Worm (Caenorhabditis elegans) whole organism, L1 larva: ENCODE results near the gene T05A10.6.

ENCODE experiments used
- C04F5.9 ChIP-seq: sonication (generic microtip); optimal IDR thresholded peaks from 2 replicates; lab custom pipeline; 2016; ENCODE audit warnings: missing genetic modification characterization, missing compliant biosample characterization
- C16A3.4 ChIP-seq: fragments of 150-350 bp; optimal IDR thresholded peaks from 2 replicates; lab custom pipeline; 2014; ENCODE audit warnings: missing biosample characterization, missing genetic modification characterization
- Y116A8C.19 ChIP-seq: sonication (generic microtip); optimal IDR thresholded peaks from 2 replicates; lab custom pipeline; 2016; ENCODE audit warnings: missing compliant biosample characterization, missing genetic modification characterization, borderline replicate concordance
- alr-1 ChIP-seq: fragments of 200-800 bp; sonication (Bioruptor generic); optimal IDR thresholded peaks from 2 replicates; lab custom pipeline; 2018; ENCODE audit warnings: borderline replicate concordance, mild to moderate bottlenecking, missing genetic modification characterization, missing compliant biosample characterization
- ceh-63 ChIP-seq: fragments of 200-800 bp; sonication (Bioruptor generic); optimal IDR thresholded peaks from 2 replicates; lab custom pipeline; 2018; ENCODE audit warnings: mild to moderate bottlenecking, missing genetic modification characterization, missing compliant biosample characterization
- dsc-1 ChIP-seq: sonication (generic microtip); optimal IDR thresholded peaks from 2 replicates; lab custom pipeline; 2016; ENCODE audit warnings: mild to moderate bottlenecking, missing genetic modification characterization, missing compliant biosample characterization
- efl-1 ChIP-seq, 4 experiments: fragments of 150-350 bp; optimal IDR thresholded peaks in 3 of 4; peaks in 1 of 4; 1 replicate in 1 of 4; 2 replicates in 3 of 4; lab custom pipeline; 2014; ENCODE audit warnings: missing biosample characterization in 2 of 4, missing genetic modification characterization in 2 of 4, missing genetic modification reagents in 2 of 4
- egl-13 ChIP-seq: sonication (generic microtip); optimal IDR thresholded peaks from 2 replicates; lab custom pipeline; 2016; ENCODE audit warnings: missing genotype, missing genetic modification reagents, missing genetic modification characterization, missing compliant biosample characterization
- egl-27 ChIP-seq, 2 experiments: fragments of 150-350 bp in 1 of 2; sonication (generic microtip); optimal IDR thresholded peaks; 3 replicates each; lab custom pipeline; 2017 to 2018; ENCODE audit warnings: missing biosample characterization in 2 of 2, missing genetic modification characterization in 2 of 2, missing genetic modification reagents in 2 of 2
- elt-2 ChIP-seq: sonication (generic microtip); optimal IDR thresholded peaks from 2 replicates; lab custom pipeline; 2016; ENCODE audit warnings: missing genetic modification characterization, mild to moderate bottlenecking, inconsistent platforms, missing compliant biosample characterization, missing genetic modification reagents
- elt-3 ChIP-seq, 6 experiments: fragments of 150-350 bp in 1 of 6; sonication (generic microtip); optimal IDR thresholded peaks; 2 replicates each; lab custom pipeline; 2017 to 2018; ENCODE audit warnings: missing biosample characterization in 6 of 6, missing genetic modification characterization in 6 of 6, inconsistent platforms in 1 of 6
- fkh-10 ChIP-seq: sonication (generic microtip); optimal IDR thresholded peaks from 2 replicates; lab custom pipeline; 2017; ENCODE audit warnings: missing biosample characterization, missing genetic modification reagents, missing genetic modification characterization
- fkh-4 ChIP-seq: sonication (generic microtip); optimal IDR thresholded peaks from 2 replicates; lab custom pipeline; 2016; ENCODE audit warnings: missing compliant biosample characterization, missing genetic modification characterization, borderline replicate concordance
- fkh-8 ChIP-seq: sonication (generic microtip); optimal IDR thresholded peaks from 2 replicates; lab custom pipeline; 2016; ENCODE audit warnings: mild to moderate bottlenecking, missing genetic modification characterization, missing compliant biosample characterization
- fos-1 ChIP-seq: fragments of 150-350 bp; optimal IDR thresholded peaks from 2 replicates; lab custom pipeline; 2014; ENCODE audit warnings: missing biosample characterization, missing genetic modification characterization
- hpl-2 ChIP-seq: fragments of 150-350 bp; optimal IDR thresholded peaks from 2 replicates; lab custom pipeline; 2014; ENCODE audit warnings: missing biosample characterization, missing genetic modification reagents, missing genetic modification characterization
- lin-14 ChIP-seq: fragments of 200-800 bp; sonication (Bioruptor generic); optimal IDR thresholded peaks from 2 replicates; lab custom pipeline; 2018; ENCODE audit warnings: mild to moderate bottlenecking, missing genetic modification characterization, moderate library complexity, missing compliant biosample characterization
- lin-39 ChIP-seq: fragments of 150-350 bp; optimal IDR thresholded peaks from 2 replicates; lab custom pipeline; 2014; ENCODE audit warnings: missing biosample characterization, missing genetic modification reagents, missing genetic modification characterization
- mab-9 ChIP-seq: fragments of 200-800 bp; sonication (Bioruptor generic); IDR thresholded peaks from 2 replicates; pipeline ENCODE4 v1.3.6; 2022; ENCODE audit warnings: missing genetic modification reagents, missing genetic modification characterization, missing compliant biosample characterization
- mep-1 ChIP-seq: fragments of 150-350 bp; optimal IDR thresholded peaks from 2 replicates; lab custom pipeline; 2014; ENCODE audit warnings: missing biosample characterization, missing genetic modification characterization
- nhr-11 ChIP-seq: fragments of 150-350 bp; optimal IDR thresholded peaks from 2 replicates; lab custom pipeline; 2014; ENCODE audit warnings: missing biosample characterization, missing genetic modification characterization
- nhr-19 ChIP-seq: fragments of 200-800 bp; sonication (Bioruptor generic); conservative IDR thresholded peaks from 2 replicates; pipeline ENCODE4 v1.3.6; 2022; ENCODE audit warnings: missing genetic modification characterization, missing compliant biosample characterization
- nhr-237 ChIP-seq: fragments of 150-350 bp; optimal IDR thresholded peaks from 2 replicates; lab custom pipeline; 2014; ENCODE audit warnings: missing biosample characterization, missing genetic modification characterization
- nhr-28 ChIP-seq: fragments of 150-350 bp; optimal IDR thresholded peaks from 2 replicates; lab custom pipeline; 2014; ENCODE audit warnings: missing biosample characterization, missing genetic modification characterization
- nhr-47 ChIP-seq: sonication (generic microtip); optimal IDR thresholded peaks from 2 replicates; lab custom pipeline; 2016; ENCODE audit warnings: mild to moderate bottlenecking, missing genetic modification characterization, moderate library complexity, missing compliant biosample characterization
- nhr-71 ChIP-seq: sonication (generic microtip); optimal IDR thresholded peaks from 2 replicates; lab custom pipeline; 2016; ENCODE audit warnings: mild to moderate bottlenecking, missing genetic modification characterization, moderate library complexity, missing compliant biosample characterization
- nhr-76 ChIP-seq: sonication (generic microtip); optimal IDR thresholded peaks from 2 replicates; lab custom pipeline; 2017; ENCODE audit warnings: missing biosample characterization, missing genetic modification characterization
- nhr-84 ChIP-seq: sonication (generic microtip); optimal IDR thresholded peaks from 2 replicates; lab custom pipeline; 2017; ENCODE audit warnings: missing biosample characterization, missing genetic modification characterization
- nhr-85 ChIP-seq: sonication (generic microtip); peaks from one replicate; lab custom pipeline; 2016; ENCODE audit warnings: missing genetic modification characterization, inconsistent platforms, missing compliant biosample characterization
- nhr-90 ChIP-seq: sonication (generic microtip); optimal IDR thresholded peaks from 2 replicates; lab custom pipeline; 2016; ENCODE audit warnings: mild to moderate bottlenecking, missing genetic modification characterization, missing compliant biosample characterization; ENCODE audit not compliant: poor library complexity
- rnt-1 ChIP-seq: sonication (generic microtip); optimal IDR thresholded peaks from 2 replicates; lab custom pipeline; 2016; ENCODE audit warnings: mild to moderate bottlenecking, missing genetic modification characterization, moderate library complexity, missing compliant biosample characterization
- snpc-4 ChIP-seq: fragments of 150-350 bp; optimal IDR thresholded peaks from 2 replicates; lab custom pipeline; 2014; ENCODE audit warnings: missing biosample characterization, missing genetic modification characterization
- sptf-1 ChIP-seq: fragments of 150-350 bp; optimal IDR thresholded peaks from 2 replicates; lab custom pipeline; 2014; ENCODE audit warnings: missing biosample characterization, missing genetic modification characterization
- sup-37 ChIP-seq: fragments of 200-800 bp; sonication (Bioruptor generic); optimal IDR thresholded peaks from 2 replicates; lab custom pipeline; 2018; ENCODE audit warnings: mild to moderate bottlenecking, missing genetic modification characterization, missing compliant biosample characterization
- tbx-2 ChIP-seq: sonication (generic microtip); optimal IDR thresholded peaks from 2 replicates; lab custom pipeline; 2016; ENCODE audit warnings: missing genetic modification characterization, missing compliant biosample characterization
- tlp-1 ChIP-seq: fragments of 150-350 bp; optimal IDR thresholded peaks from 2 replicates; lab custom pipeline; 2014; ENCODE audit warnings: missing biosample characterization, missing genetic modification characterization
- unc-30 ChIP-seq: sonication (generic microtip); optimal IDR thresholded peaks from 2 replicates; lab custom pipeline; 2017; ENCODE audit warnings: missing biosample characterization, missing genetic modification characterization
- unc-62 ChIP-seq: fragments of 150-350 bp; optimal IDR thresholded peaks from 2 replicates; lab custom pipeline; 2014; ENCODE audit warnings: missing biosample characterization, missing genetic modification reagents, missing genetic modification characterization
- unc-86 ChIP-seq: sonication (generic microtip); optimal IDR thresholded peaks from 2 replicates; lab custom pipeline; 2016; ENCODE audit warnings: missing genetic modification characterization, missing compliant biosample characterization
- unc-98 ChIP-seq: fragments of 200-800 bp; sonication (Bioruptor generic); IDR thresholded peaks from 2 replicates; pipeline ENCODE4 v1.3.6; 2022; ENCODE audit warnings: missing genetic modification characterization, missing compliant biosample characterization
- vab-15 ChIP-seq: sonication (generic microtip); optimal IDR thresholded peaks from 2 replicates; lab custom pipeline; 2017; ENCODE audit warnings: missing genotype, mild to moderate bottlenecking, missing genetic modification characterization, missing compliant biosample characterization

Gene T05A10.6

ce11 chrX:10794647-10795046 lies at the start of gene T05A10.6:
T05A10.6 (minus strand) TSS chrX:10794747.
- TF ChIP-seq alr-1, result no peak
- no peak for TF ChIP-seq nhr-11
- no peak for TF ChIP-seq sup-37 (GFP tag; lab: Kevin White, UChicago)
- TF ChIP-seq nhr-85 (tag; lab: Kevin White, UChicago), result no peak
- no peak for TF ChIP-seq ceh-63 (GFP tag; lab: Kevin White, UChicago)
- TF ChIP-seq nhr-84, result no peak
- TF ChIP-seq unc-98, result no peak
- TF ChIP-seq tbx-2 (tag; lab: Kevin White, UChicago), result no peak
- TF ChIP-seq fkh-10 (GFP tag; lab: Kevin White, UChicago), result no peak
- no peak for TF ChIP-seq fos-1 (tag; lab: Kevin White, UChicago)

ce11 chrX:10844137-10844536 lies 49.6 kb upstream of the T05A10.6 start:
- no peak for TF ChIP-seq mep-1 (tag; lab: Kevin White, UChicago)
- no peak for TF ChIP-seq fkh-8 (tag; lab: Kevin White, UChicago)
- no peak for TF ChIP-seq sptf-1 (tag; lab: Kevin White, UChicago)
- TF ChIP-seq nhr-85 (tag; lab: Kevin White, UChicago), result no peak
- no peak for TF ChIP-seq nhr-90 (tag; lab: Kevin White, UChicago)
- TF ChIP-seq elt-2 (tag; lab: Kevin White, UChicago), result peak; percentile 27

DNA sequence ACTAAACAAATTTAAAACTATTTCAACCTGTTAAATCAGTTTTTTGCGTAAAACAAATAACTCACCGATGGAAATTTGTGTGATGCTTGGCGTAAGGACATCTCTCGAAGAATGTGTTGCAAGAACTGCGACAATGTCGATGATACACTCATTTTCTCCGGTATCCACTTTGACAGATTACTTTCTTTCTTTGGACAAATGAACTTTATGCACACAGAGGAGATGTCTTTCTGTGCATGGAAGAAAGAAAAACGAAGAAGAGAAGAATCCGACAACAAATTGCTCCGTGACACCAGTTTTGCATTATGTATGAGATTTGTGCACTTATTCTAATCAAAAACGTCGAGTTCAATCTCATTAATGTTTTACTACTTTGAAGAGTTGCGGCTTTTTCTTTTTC lies 44.0 kb upstream of the T05A10.6 start, which contains the start of gene plc-1:
plc-1 (minus strand) TSS at position 101 of the 400 bp plus-strand sequence.
- peak; percentile 42 for TF ChIP-seq unc-86
- no peak for TF ChIP-seq efl-1 (optimal IDR thresholded peaks at IDR 0.05; lab: Kevin White, UChicago)
- no peak for TF ChIP-seq efl-1 (GFP tag; optimal IDR thresholded peaks at IDR 0.05 in 1 of 2; lab: Kevin White, UChicago)
- TF ChIP-seq, all 84 proteins: peak for 1

- TF ChIP-seq dsc-1 (peak; percentile 62), nhr-237 (tag; lab: Kevin White, UChicago) (no peak), fkh-4 (tag; lab: Kevin White, UChicago) (no peak), efl-1 (optimal IDR thresholded peaks at IDR 0.05; lab: Kevin White, UChicago) (no peak), efl-1 (GFP tag; optimal IDR thresholded peaks at IDR 0.05 in 1 of 2; lab: Kevin White, UChicago) (peak in 1 of 2 experiments; percentile 79)
- TF ChIP-seq, all 84 proteins: peak for 2
Observed at ce11 chrX:10837609-10838008, 43.1 kb upstream of the T05A10.6 start.

ce11 chrX:10834568-10834967 lies 40.0 kb upstream of the T05A10.6 start:
- TF ChIP-seq efl-1 (optimal IDR thresholded peaks at IDR 0.05; lab: Kevin White, UChicago) (no peak), efl-1 (GFP tag; optimal IDR thresholded peaks at IDR 0.05 in 1 of 2; lab: Kevin White, UChicago) (peak in 1 of 2 experiments; percentile 39), rnt-1 (tag; lab: Kevin White, UChicago) (peak; percentile 21), nhr-76 (tag; lab: Kevin White, UChicago) (no peak), egl-13 (tag; lab: Kevin White, UChicago) (no peak)

ce11 chrX:10821160-10821559 lies 26.6 kb upstream of the T05A10.6 start:
- TF ChIP-seq fos-1 (tag; lab: Kevin White, UChicago) (no peak), egl-27 (tag; optimal IDR thresholded peaks at IDR 0.05; lab: Kevin White, UChicago) (no peak), C04F5.9 (tag; lab: Kevin White, UChicago) (no peak), nhr-28 (tag; lab: Kevin White, UChicago) (no peak), unc-62 (GFP tag; lab: Kevin White, UChicago) (no peak), Y116A8C.19 (tag; lab: Kevin White, UChicago) (no peak), rnt-1 (tag; lab: Kevin White, UChicago) (peak; percentile 71), nhr-19 (GFP tag; lab: Robert Waterston, UW) (peak; percentile 75), C16A3.4 (tag; lab: Kevin White, UChicago) (peak; percentile 27), hpl-2 (GFP tag; lab: Kevin White, UChicago) (no peak), nhr-47 (peak; percentile 69), mep-1 (tag; lab: Kevin White, UChicago) (peak; percentile 54), snpc-4 (peak; percentile 10), lin-39 (tag; lab: Kevin White, UChicago) (no peak), tlp-1 (tag; lab: Kevin White, UChicago) (no peak), tbx-2 (tag; lab: Kevin White, UChicago) (peak; percentile 45), fkh-10 (GFP tag; lab: Kevin White, UChicago) (no peak), mab-9 (GFP tag; lab: Robert Waterston, UW) (peak; percentile 53; the same call in 1 of the 2 replicates), lin-14 (GFP tag; lab: Kevin White, UChicago) (peak; percentile 61), nhr-237 (tag; lab: Kevin White, UChicago) (no peak), unc-30 (tag; lab: Kevin White, UChicago) (no peak), efl-1 (optimal IDR thresholded peaks at IDR 0.05; lab: Kevin White, UChicago) (peak in 1 of 2 experiments; percentile 4), efl-1 (GFP tag; optimal IDR thresholded peaks at IDR 0.05 in 1 of 2; lab: Kevin White, UChicago) (peak in 1 of 2 experiments; percentile 82), elt-3 (tag; optimal IDR thresholded peaks at IDR 0.05; lab: Kevin White, UChicago) (no peak), nhr-71 (tag; lab: Kevin White, UChicago) (peak; percentile 68), vab-15 (tag; lab: Kevin White, UChicago) (no peak)
